Worm (Caenorhabditis elegans) whole organism, L4 larva: ENCODE data around the gene K08B12.1.

Source experiments
- F26F4.8 ChIP-seq: fragments of 200-800 bp; sonication (Bioruptor generic); conservative IDR thresholded peaks from 2 replicates; pipeline ENCODE4 v1.3.6; 2022; ENCODE audit warnings: missing genetic modification characterization, missing compliant biosample characterization
- T20F7.1 ChIP-seq: fragments of 200-800 bp; sonication (Bioruptor generic); optimal IDR thresholded peaks from 2 replicates; lab custom pipeline; 2018; ENCODE audit warnings: mild to moderate bottlenecking, missing genetic modification characterization, missing compliant biosample characterization
- T26A8.4 ChIP-seq: fragments of 200-800 bp; sonication (Bioruptor generic); IDR thresholded peaks from 2 replicates; pipeline ENCODE4 v1.3.6; 2022; ENCODE audit warnings: missing genetic modification characterization, missing compliant biosample characterization
- Y105C5A.15 ChIP-seq: fragments of 200-800 bp; sonication (Bioruptor generic); IDR thresholded peaks from 2 replicates; pipeline ENCODE4 v1.3.6; 2022; ENCODE audit warnings: missing genetic modification characterization, missing compliant biosample characterization
- aha-1 ChIP-seq: fragments of 150-350 bp; peaks from one replicate; lab custom pipeline; 2014; ENCODE audit warnings: missing biosample characterization, missing genetic modification characterization
- aly-2 ChIP-seq: sonication (generic microtip); optimal IDR thresholded peaks from 2 replicates; lab custom pipeline; 2018; ENCODE audit warnings: missing biosample characterization, missing genetic modification characterization
- ceh-28 ChIP-seq: fragments of 150-350 bp; optimal IDR thresholded peaks from 2 replicates; lab custom pipeline; 2014; ENCODE audit warnings: missing biosample characterization, missing genetic modification reagents, missing genetic modification characterization
- cey-2 ChIP-seq: sonication (generic microtip); optimal IDR thresholded peaks from 3 replicates; lab custom pipeline; 2017; ENCODE audit warnings: missing genetic modification characterization, mild to moderate bottlenecking, missing compliant biosample characterization, antibody characterized with exemption, borderline replicate concordance; ENCODE audit not compliant: insufficient read depth
- ctbp-1 ChIP-seq: fragments of 200-800 bp; sonication (Bioruptor generic); IDR thresholded peaks from 2 replicates; pipeline ENCODE4 v1.3.6; 2022; ENCODE audit warnings: missing genetic modification reagents, missing genetic modification characterization, missing compliant biosample characterization
- daf-12 ChIP-seq: fragments of 150-350 bp; optimal IDR thresholded peaks from 2 replicates; lab custom pipeline; 2014; ENCODE audit warnings: missing biosample characterization, missing genetic modification reagents, missing genetic modification characterization
- daf-16 ChIP-seq, 3 experiments: sonication (generic microtip); optimal IDR thresholded peaks; 2 replicates each; lab custom pipeline; 2016 to 2017; ENCODE audit warnings: missing genetic modification characterization in 3 of 3, missing genetic modification reagents in 3 of 3, mild to moderate bottlenecking in 2 of 3, missing compliant biosample characterization in 2 of 3, missing biosample characterization in 1 of 3, moderate library complexity in 1 of 3
- daf-8 ChIP-seq: fragments of 200-800 bp; sonication (Bioruptor generic); IDR thresholded peaks from 2 replicates; pipeline ENCODE4 v1.3.6; 2022; ENCODE audit warnings: missing genetic modification characterization, missing compliant biosample characterization
- dmd-6 ChIP-seq: fragments of 200-800 bp; sonication (Bioruptor generic); IDR thresholded peaks from 2 replicates; pipeline ENCODE4 v1.3.6; 2022; ENCODE audit warnings: missing genetic modification reagents, missing genetic modification characterization, missing compliant biosample characterization
- dmd-8 ChIP-seq: fragments of 200-800 bp; sonication (Bioruptor generic); IDR thresholded peaks from 2 replicates; pipeline ENCODE4 v1.3.6; 2022; ENCODE audit warnings: missing genetic modification characterization, missing compliant biosample characterization
- dpl-1 ChIP-seq: fragments of 150-350 bp; optimal IDR thresholded peaks from 2 replicates; lab custom pipeline; 2014; ENCODE audit warnings: missing biosample characterization, missing genetic modification reagents, missing genetic modification characterization
- duxl-1 ChIP-seq: sonication (generic microtip); optimal IDR thresholded peaks from 2 replicates; lab custom pipeline; 2016; ENCODE audit warnings: mild to moderate bottlenecking, missing genetic modification characterization, moderate library complexity, missing compliant biosample characterization; ENCODE audit not compliant: poor library complexity
- egl-27 ChIP-seq: sonication (generic microtip); optimal IDR thresholded peaks from 3 replicates; lab custom pipeline; 2017; ENCODE audit warnings: missing biosample characterization, missing genetic modification reagents, missing genetic modification characterization
- egl-43 ChIP-seq: fragments of 200-800 bp; sonication (Bioruptor generic); IDR thresholded peaks from 2 replicates; pipeline ENCODE4 v1.3.6; 2022; ENCODE audit warnings: missing genetic modification reagents, missing genetic modification characterization, missing compliant biosample characterization
- fos-1 ChIP-seq: fragments of 150-350 bp; optimal IDR thresholded peaks from 2 replicates; lab custom pipeline; 2014; ENCODE audit warnings: missing biosample characterization, missing genetic modification characterization
- hif-1 ChIP-seq, 2 experiments: sonication (generic microtip); optimal IDR thresholded peaks; 2 replicates each; lab custom pipeline; 2016 to 2017; ENCODE audit warnings: missing compliant biosample characterization in 2 of 2, missing genetic modification characterization in 2 of 2, missing genetic modification reagents in 2 of 2, missing genotype in 2 of 2, mild to moderate bottlenecking in 1 of 2
- hlh-11 ChIP-seq: fragments of 200-800 bp; sonication (Bioruptor generic); optimal IDR thresholded peaks from 2 replicates; lab custom pipeline; 2018; ENCODE audit warnings: mild to moderate bottlenecking, missing genetic modification characterization, missing compliant biosample characterization
- lim-7 ChIP-seq: fragments of 200-800 bp; sonication (Bioruptor generic); IDR thresholded peaks from 2 replicates; pipeline ENCODE4 v1.3.6; 2022; ENCODE audit warnings: missing genetic modification characterization, missing compliant biosample characterization
- lin-39 ChIP-seq: fragments of 150-350 bp; optimal IDR thresholded peaks from 2 replicates; lab custom pipeline; 2014; ENCODE audit warnings: missing biosample characterization, missing genetic modification reagents, missing genetic modification characterization
- lsy-2 ChIP-seq, 2 experiments: fragments of 150-350 bp in 1 of 2; sonication (generic microtip) in 1 of 2; optimal IDR thresholded peaks; 2 replicates each; lab custom pipeline; 2014 to 2017; ENCODE audit warnings: missing biosample characterization in 2 of 2, missing genetic modification characterization in 2 of 2
- madf-9 ChIP-seq: fragments of 200-800 bp; sonication (Bioruptor generic); conservative IDR thresholded peaks from 2 replicates; pipeline ENCODE4 v1.3.6; 2022; ENCODE audit warnings: missing genetic modification reagents, missing genetic modification characterization, missing compliant biosample characterization
- mdt-29 ChIP-seq: fragments of 200-800 bp; sonication (Bioruptor generic); IDR thresholded peaks from 2 replicates; pipeline ENCODE4 v1.3.6; 2022; ENCODE audit warnings: missing genetic modification reagents, missing genetic modification characterization, missing compliant biosample characterization
- mes-2 ChIP-seq: sonication (generic microtip); optimal IDR thresholded peaks from 2 replicates; lab custom pipeline; 2016; ENCODE audit warnings: missing genotype, mild to moderate bottlenecking, missing genetic modification characterization, missing compliant biosample characterization; ENCODE audit not compliant: poor library complexity, severe bottlenecking
- mxl-2 ChIP-seq: fragments of 200-800 bp; sonication (Bioruptor generic); conservative IDR thresholded peaks from 2 replicates; pipeline ENCODE4 v1.3.6; 2022; ENCODE audit warnings: missing genetic modification reagents, missing genetic modification characterization, missing compliant biosample characterization
- mxl-3 ChIP-seq: fragments of 200-800 bp; sonication (Bioruptor generic); optimal IDR thresholded peaks from 2 replicates; lab custom pipeline; 2018; ENCODE audit warnings: mild to moderate bottlenecking, missing genetic modification characterization, missing compliant biosample characterization
- nhr-10 ChIP-seq: fragments of 150-350 bp; optimal IDR thresholded peaks from 2 replicates; lab custom pipeline; 2014; ENCODE audit warnings: missing biosample characterization, missing genetic modification characterization
- nhr-102 ChIP-seq: sonication (generic microtip); optimal IDR thresholded peaks from 2 replicates; lab custom pipeline; 2016; ENCODE audit warnings: mild to moderate bottlenecking, missing genetic modification characterization, moderate library complexity, missing compliant biosample characterization
- nhr-28 ChIP-seq: fragments of 150-350 bp; optimal IDR thresholded peaks from 2 replicates; lab custom pipeline; 2014; ENCODE audit warnings: missing biosample characterization, missing genetic modification characterization
- nhr-48 ChIP-seq: sonication (generic microtip); optimal IDR thresholded peaks from 2 replicates; lab custom pipeline; 2016; ENCODE audit warnings: mild to moderate bottlenecking, missing genetic modification characterization, missing compliant biosample characterization
- nhr-6 ChIP-seq: fragments of 150-350 bp; optimal IDR thresholded peaks from 2 replicates; lab custom pipeline; 2014; ENCODE audit warnings: missing biosample characterization, missing genetic modification characterization
- pha-4 ChIP-seq, 2 experiments: fragments of 150-350 bp in 1 of 2; fragments of 200-800 bp in 1 of 2; sonication (Bioruptor generic) in 1 of 2; IDR thresholded peaks in 1 of 2; optimal IDR thresholded peaks in 1 of 2; 2 replicates each; pipeline versions ENCODE4 v1.3.6 to Lab custom; 2014 to 2022; ENCODE audit warnings: missing genetic modification characterization in 2 of 2, missing genetic modification reagents in 2 of 2, missing biosample characterization in 1 of 2, missing compliant biosample characterization in 1 of 2
- set-16 ChIP-seq: fragments of 200-800 bp; sonication (Bioruptor generic); IDR thresholded peaks from 2 replicates; pipeline ENCODE4 v1.3.6; 2022; ENCODE audit warnings: missing genetic modification reagents, missing genetic modification characterization, missing compliant biosample characterization
- snpc-1.2 ChIP-seq: fragments of 200-800 bp; sonication (Bioruptor generic); IDR thresholded peaks from 2 replicates; pipeline ENCODE4 v1.3.6; 2022; ENCODE audit warnings: missing genetic modification reagents, missing genetic modification characterization, missing compliant biosample characterization
- spr-3 ChIP-seq: fragments of 200-800 bp; sonication (Bioruptor generic); optimal IDR thresholded peaks from 2 replicates; lab custom pipeline; 2018; ENCODE audit warnings: mild to moderate bottlenecking, missing genetic modification characterization, missing compliant biosample characterization
- tra-1 ChIP-seq: fragments of 200-800 bp; sonication (Bioruptor generic); IDR thresholded peaks from 2 replicates; pipeline ENCODE4 v1.3.6; 2022; ENCODE audit warnings: missing genetic modification reagents, missing genetic modification characterization, missing compliant biosample characterization
- unc-62 ChIP-seq, 3 experiments: fragments of 150-350 bp in 1 of 3; sonication (generic microtip); optimal IDR thresholded peaks in 2 of 3; peaks in 1 of 3; 1 replicate in 1 of 3; 2 replicates in 2 of 3; lab custom pipeline; 2014 to 2017; ENCODE audit warnings: missing biosample characterization in 3 of 3, missing genetic modification characterization in 3 of 3, missing genetic modification reagents in 3 of 3, missing genotype in 1 of 3
- zfp-2 ChIP-seq: sonication (generic microtip); optimal IDR thresholded peaks from 2 replicates; lab custom pipeline; 2016; ENCODE audit warnings: mild to moderate bottlenecking, missing genetic modification characterization, missing compliant biosample characterization
- zfp-3 ChIP-seq: fragments of 200-800 bp; sonication (Bioruptor generic); conservative IDR thresholded peaks from 2 replicates; pipeline ENCODE4 v1.3.6; 2022; ENCODE audit warnings: missing genetic modification reagents, missing genetic modification characterization, missing compliant biosample characterization
- zip-2 ChIP-seq: fragments of 150-350 bp; optimal IDR thresholded peaks from 2 replicates; lab custom pipeline; 2014; ENCODE audit warnings: missing biosample characterization, missing genetic modification characterization

Gene K08B12.1

DNA sequence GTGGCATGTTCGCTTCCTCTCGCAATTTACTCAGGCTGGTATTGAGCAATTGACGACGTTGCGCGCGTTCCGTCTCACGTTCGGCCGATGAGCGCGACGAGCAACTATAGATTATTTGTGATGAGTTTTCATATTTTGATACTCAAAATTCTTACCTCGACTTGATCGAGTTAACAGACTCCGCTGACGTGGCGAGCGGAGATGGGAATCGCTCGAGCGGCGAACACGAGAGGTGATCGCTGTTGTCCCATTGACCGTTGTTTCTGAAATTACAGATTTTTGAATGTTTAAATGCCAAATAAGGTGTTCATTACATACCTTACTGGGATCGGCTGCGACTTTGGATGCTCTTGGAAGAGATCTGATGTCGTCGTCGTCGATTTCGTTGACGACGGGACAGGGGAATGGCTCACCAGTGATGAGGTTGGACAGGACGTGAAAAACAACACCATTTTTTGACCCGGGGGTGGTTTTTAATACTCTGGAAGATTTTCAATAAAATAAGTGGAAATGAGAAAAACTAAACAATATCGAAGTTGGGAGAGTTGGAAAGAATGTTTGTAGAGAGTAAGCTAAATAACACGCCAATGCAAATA, 32.5 kb upstream of the K08B12.1 start, which contains the start of gene W06H8.6 (continued):
- TF ChIP-seq nhr-48 (tag; lab: Kevin White, UChicago) (peak; percentile 14), zfp-3 (GFP tag; lab: Robert Waterston, UW) (0 out of 2 replicates have a peak, but pooled peaks have one; percentile 7), duxl-1 (tag; lab: Kevin White, UChicago) (peak; percentile 30), mes-2 (tag; lab: Kevin White, UChicago) (peak; percentile 26), nhr-6 (tag; lab: Kevin White, UChicago) (peak; percentile 3), set-16 (peak; percentile 22; the same call in 1 of the 2 replicates), unc-62 (GFP tag; optimal IDR thresholded peaks at IDR 0.05 in 1 of 2; lab: Kevin White, UChicago) (peak in 1 of 2 experiments; percentile 83), unc-62 (tag; optimal IDR thresholded peaks at IDR 0.05; lab: Kevin White, UChicago) (no peak), cey-2 (no peak), nhr-10 (no peak), spr-3 (GFP tag; lab: Kevin White, UChicago) (peak; percentile 22), mdt-29 (GFP tag; lab: Robert Waterston, UW) (peak; percentile 47; the same call in 1 of the 2 replicates), pha-4 (GFP tag; IDR thresholded peaks at IDR 0.05; lab: Robert Waterston, UW) (no peak), pha-4 (tag; optimal IDR thresholded peaks at IDR 0.05; lab: Kevin White, UChicago) (no peak), Y105C5A.15 (GFP tag; lab: Robert Waterston, UW) (0 out of 2 replicates have a peak, but pooled peaks have one; percentile 21), daf-8 (GFP tag; lab: Robert Waterston, UW) (no peak), nhr-28 (peak; percentile 21), dmd-6 (GFP tag; lab: Robert Waterston, UW) (peak; percentile 33)

DNA sequence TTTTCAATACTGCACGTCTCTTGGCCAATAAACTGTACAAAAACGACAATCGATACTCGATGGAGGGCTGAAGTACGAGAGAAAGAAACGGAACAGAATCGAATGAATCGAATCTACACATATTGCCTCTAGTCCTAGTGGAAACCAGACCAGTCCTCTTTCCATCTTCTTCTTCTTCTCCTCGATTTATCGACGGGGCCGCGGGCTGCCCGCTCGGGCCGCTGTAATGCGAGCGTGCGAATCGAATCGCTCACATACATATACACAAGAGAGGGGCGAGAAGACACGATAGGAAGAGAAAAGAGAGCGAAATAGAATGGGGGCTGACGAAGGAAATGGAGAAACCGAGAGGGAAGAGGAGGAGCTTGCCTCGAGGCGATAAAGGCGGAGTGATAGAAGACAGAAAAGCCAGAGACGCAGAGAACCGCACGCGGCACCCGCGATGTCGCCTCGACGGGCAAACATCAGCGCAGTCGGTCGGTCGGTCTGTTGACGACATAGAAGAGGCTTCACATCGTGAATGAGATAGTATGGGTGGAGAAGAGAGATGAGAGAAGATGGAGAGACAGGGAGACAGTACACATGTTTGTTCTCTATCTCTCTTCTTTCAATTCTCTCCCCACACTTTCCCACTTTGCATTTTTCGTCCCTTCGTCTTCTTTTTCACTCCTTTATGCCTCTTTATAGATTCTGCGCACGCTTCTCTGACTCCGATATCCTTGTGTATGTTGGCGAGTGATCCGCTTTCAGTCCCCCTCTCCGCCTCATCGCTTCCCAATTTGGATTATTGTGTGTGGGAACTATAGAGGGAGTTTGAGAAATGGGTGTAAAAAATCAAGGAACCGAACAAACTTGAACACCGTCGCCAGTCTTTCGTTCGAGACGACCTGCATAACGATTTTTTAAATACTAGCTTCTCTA, 31.6 kb upstream of the K08B12.1 start:
- TF ChIP-seq set-16 (peak; percentile 100), dpl-1 (GFP tag; lab: Kevin White, UChicago) (peak; percentile 67), snpc-1.2 (GFP tag; lab: Robert Waterston, UW) (no peak), mxl-2 (GFP tag; lab: Robert Waterston, UW) (peak; percentile 64; the same call in 1 of the 2 replicates), F26F4.8 (GFP tag; lab: Robert Waterston, UW) (no peak), zfp-3 (GFP tag; lab: Robert Waterston, UW) (peak; percentile 68; the same call in 1 of the 2 replicates), daf-16 (GFP tag; optimal IDR thresholded peaks at IDR 0.05; lab: Kevin White, UChicago) (peak; percentile 86 to 87), daf-16 (tag; optimal IDR thresholded peaks at IDR 0.05; lab: Kevin White, UChicago) (peak; percentile 93), madf-9 (GFP tag; lab: Robert Waterston, UW) (peak; percentile 74; the same call in 1 of the 2 replicates), fos-1 (tag; lab: Kevin White, UChicago) (peak; percentile 72), lim-7 (GFP tag; lab: Robert Waterston, UW) (no peak), daf-12 (no peak), mxl-3 (GFP tag; lab: Kevin White, UChicago) (peak; percentile 92), egl-43 (GFP tag; lab: Robert Waterston, UW) (peak; percentile 88), egl-27 (peak; percentile 66), nhr-102 (tag; lab: Kevin White, UChicago) (peak; percentile 41), ceh-28 (tag; lab: Kevin White, UChicago) (peak; percentile 76), T20F7.1 (GFP tag; lab: Kevin White, UChicago) (peak; percentile 6), tra-1 (GFP tag; lab: Robert Waterston, UW) (peak; percentile 90), aly-2 (no peak), pha-4 (GFP tag; IDR thresholded peaks at IDR 0.05; lab: Robert Waterston, UW) (peak; percentile 96), pha-4 (tag; optimal IDR thresholded peaks at IDR 0.05; lab: Kevin White, UChicago) (peak; percentile 41), hlh-11 (tag; lab: Kevin White, UChicago) (peak; percentile 99), hif-1 (tag; optimal IDR thresholded peaks at IDR 0.05; lab: Kevin White, UChicago) (peak; percentile 47 to 95), T26A8.4 (peak; percentile 87), aha-1 (tag; lab: Kevin White, UChicago) (peak; percentile 98), lin-39 (no peak), ctbp-1 (GFP tag; lab: Robert Waterston, UW) (peak; percentile 97), zfp-2 (peak; percentile 8), dmd-8 (GFP tag; lab: Robert Waterston, UW) (peak; percentile 75; the same call in 1 of the 2 replicates), lsy-2 (tag; optimal IDR thresholded peaks at IDR 0.05; lab: Kevin White, UChicago) (peak; percentile 86), zip-2 (tag; lab: Kevin White, UChicago) (peak; percentile 51)
